Worm (Caenorhabditis elegans) whole organism, L4 larva: ENCODE results near the gene crn-5.
A peak's percentile ranks its signal among the peaks of the same experiment; 100 is the strongest.

Experiments used
- F10B5.3 ChIP-seq: sonication (generic microtip); optimal IDR thresholded peaks from 2 replicates; lab custom pipeline; 2016; ENCODE audit warnings: mild to moderate bottlenecking, missing genetic modification characterization, missing compliant biosample characterization
- T20F7.1 ChIP-seq: fragments of 200-800 bp; sonication (Bioruptor generic); optimal IDR thresholded peaks from 2 replicates; lab custom pipeline; 2018; ENCODE audit warnings: mild to moderate bottlenecking, missing genetic modification characterization, missing compliant biosample characterization
- ama-1 ChIP-seq: fragments of 150-350 bp; optimal IDR thresholded peaks from 2 replicates; lab custom pipeline; 2014; ENCODE audit warnings: inconsistent platforms, mixed read lengths
- ceh-32 ChIP-seq: sonication (generic microtip); optimal IDR thresholded peaks from 2 replicates; lab custom pipeline; 2016; ENCODE audit warnings: mild to moderate bottlenecking, missing genetic modification characterization, missing compliant biosample characterization; ENCODE audit not compliant: poor library complexity
- ceh-82 ChIP-seq: sonication (generic microtip); optimal IDR thresholded peaks from 2 replicates; lab custom pipeline; 2017; ENCODE audit warnings: missing biosample characterization, missing genetic modification characterization
- cey-2 ChIP-seq: sonication (generic microtip); optimal IDR thresholded peaks from 3 replicates; lab custom pipeline; 2017; ENCODE audit warnings: missing genetic modification characterization, mild to moderate bottlenecking, missing compliant biosample characterization, antibody characterized with exemption, borderline replicate concordance; ENCODE audit not compliant: insufficient read depth
- daf-16 ChIP-seq, 3 experiments: sonication (generic microtip); optimal IDR thresholded peaks; 2 replicates each; lab custom pipeline; 2016 to 2017; ENCODE audit warnings: missing genetic modification characterization in 3 of 3, missing genetic modification reagents in 3 of 3, mild to moderate bottlenecking in 2 of 3, missing compliant biosample characterization in 2 of 3, missing biosample characterization in 1 of 3, moderate library complexity in 1 of 3
- daf-19 ChIP-seq: fragments of 200-800 bp; sonication (Bioruptor generic); conservative IDR thresholded peaks from 2 replicates; pipeline ENCODE4 v1.3.6; 2022; ENCODE audit warnings: missing genetic modification characterization, missing compliant biosample characterization
- dmd-6 ChIP-seq: fragments of 200-800 bp; sonication (Bioruptor generic); IDR thresholded peaks from 2 replicates; pipeline ENCODE4 v1.3.6; 2022; ENCODE audit warnings: missing genetic modification reagents, missing genetic modification characterization, missing compliant biosample characterization
- dmd-9 ChIP-seq: fragments of 200-800 bp; sonication (Bioruptor generic); IDR thresholded peaks from 2 replicates; pipeline ENCODE4 v1.3.6; 2022; ENCODE audit warnings: missing genetic modification reagents, missing genetic modification characterization, missing compliant biosample characterization
- dpl-1 ChIP-seq: fragments of 150-350 bp; optimal IDR thresholded peaks from 2 replicates; lab custom pipeline; 2014; ENCODE audit warnings: missing biosample characterization, missing genetic modification reagents, missing genetic modification characterization
- dve-1 ChIP-seq: sonication (generic microtip); optimal IDR thresholded peaks from 2 replicates; lab custom pipeline; 2017; ENCODE audit warnings: antibody characterized with exemption, mild to moderate bottlenecking, missing genetic modification characterization, missing compliant biosample characterization; ENCODE audit not compliant: insufficient read depth
- egl-43 ChIP-seq: fragments of 200-800 bp; sonication (Bioruptor generic); IDR thresholded peaks from 2 replicates; pipeline ENCODE4 v1.3.6; 2022; ENCODE audit warnings: missing genetic modification reagents, missing genetic modification characterization, missing compliant biosample characterization
- fkh-10 ChIP-seq: fragments of 150-350 bp; optimal IDR thresholded peaks from 2 replicates; lab custom pipeline; 2014; ENCODE audit warnings: missing biosample characterization, missing genetic modification reagents, missing genetic modification characterization
- hif-1 ChIP-seq, 2 experiments: sonication (generic microtip); optimal IDR thresholded peaks; 2 replicates each; lab custom pipeline; 2016 to 2017; ENCODE audit warnings: missing compliant biosample characterization in 2 of 2, missing genetic modification characterization in 2 of 2, missing genetic modification reagents in 2 of 2, missing genotype in 2 of 2, mild to moderate bottlenecking in 1 of 2
- hlh-11 ChIP-seq: fragments of 200-800 bp; sonication (Bioruptor generic); optimal IDR thresholded peaks from 2 replicates; lab custom pipeline; 2018; ENCODE audit warnings: mild to moderate bottlenecking, missing genetic modification characterization, missing compliant biosample characterization
- hlh-30 ChIP-seq: sonication (generic microtip); optimal IDR thresholded peaks from 2 replicates; lab custom pipeline; 2017; ENCODE audit warnings: antibody characterized with exemption, mild to moderate bottlenecking, missing genetic modification characterization, missing compliant biosample characterization; ENCODE audit not compliant: insufficient read depth
- lin-15B ChIP-seq: fragments of 150-350 bp; sonication (generic microtip); optimal IDR thresholded peaks from 3 replicates; lab custom pipeline; 2014; ENCODE audit warnings: missing biosample characterization, missing genetic modification characterization
- lin-38 ChIP-seq: fragments of 200-800 bp; sonication (Bioruptor generic); IDR thresholded peaks from 2 replicates; pipeline ENCODE4 v1.3.6; 2022; ENCODE audit warnings: missing genetic modification reagents, missing genetic modification characterization, missing compliant biosample characterization
- lsy-2 ChIP-seq, 2 experiments: fragments of 150-350 bp in 1 of 2; sonication (generic microtip) in 1 of 2; optimal IDR thresholded peaks; 2 replicates each; lab custom pipeline; 2014 to 2017; ENCODE audit warnings: missing biosample characterization in 2 of 2, missing genetic modification characterization in 2 of 2
- madf-9 ChIP-seq: fragments of 200-800 bp; sonication (Bioruptor generic); conservative IDR thresholded peaks from 2 replicates; pipeline ENCODE4 v1.3.6; 2022; ENCODE audit warnings: missing genetic modification reagents, missing genetic modification characterization, missing compliant biosample characterization
- mdl-1 ChIP-seq, 2 experiments: fragments of 150-350 bp in 1 of 2; sonication (generic microtip) in 1 of 2; optimal IDR thresholded peaks; 2 replicates each; lab custom pipeline; 2014 to 2017; ENCODE audit warnings: missing biosample characterization in 2 of 2, missing genetic modification characterization in 2 of 2
- mep-1 ChIP-seq: fragments of 150-350 bp; sonication (generic microtip); optimal IDR thresholded peaks from 3 replicates; lab custom pipeline; 2014; ENCODE audit warnings: missing biosample characterization, missing genetic modification characterization
- mxl-3 ChIP-seq: fragments of 200-800 bp; sonication (Bioruptor generic); optimal IDR thresholded peaks from 2 replicates; lab custom pipeline; 2018; ENCODE audit warnings: mild to moderate bottlenecking, missing genetic modification characterization, missing compliant biosample characterization
- nhr-10 ChIP-seq: fragments of 150-350 bp; optimal IDR thresholded peaks from 2 replicates; lab custom pipeline; 2014; ENCODE audit warnings: missing biosample characterization, missing genetic modification characterization
- nhr-102 ChIP-seq: sonication (generic microtip); optimal IDR thresholded peaks from 2 replicates; lab custom pipeline; 2016; ENCODE audit warnings: mild to moderate bottlenecking, missing genetic modification characterization, moderate library complexity, missing compliant biosample characterization
- nhr-11 ChIP-seq: fragments of 150-350 bp; optimal IDR thresholded peaks from 2 replicates; lab custom pipeline; 2014; ENCODE audit warnings: missing biosample characterization, missing genetic modification characterization
- nhr-25 ChIP-seq: sonication (generic microtip); optimal IDR thresholded peaks from 2 replicates; lab custom pipeline; 2017; ENCODE audit warnings: missing genetic modification characterization, mild to moderate bottlenecking, missing compliant biosample characterization, antibody characterized with exemption, moderate library complexity, borderline replicate concordance; ENCODE audit not compliant: insufficient read depth
- nhr-28 ChIP-seq: fragments of 150-350 bp; optimal IDR thresholded peaks from 2 replicates; lab custom pipeline; 2014; ENCODE audit warnings: missing biosample characterization, missing genetic modification characterization
- nhr-48 ChIP-seq: sonication (generic microtip); optimal IDR thresholded peaks from 2 replicates; lab custom pipeline; 2016; ENCODE audit warnings: mild to moderate bottlenecking, missing genetic modification characterization, missing compliant biosample characterization
- nhr-77 ChIP-seq: fragments of 150-350 bp; optimal IDR thresholded peaks from 2 replicates; lab custom pipeline; 2014; ENCODE audit warnings: missing biosample characterization, missing genetic modification characterization
- pha-4 ChIP-seq, 2 experiments: fragments of 150-350 bp in 1 of 2; fragments of 200-800 bp in 1 of 2; sonication (Bioruptor generic) in 1 of 2; IDR thresholded peaks in 1 of 2; optimal IDR thresholded peaks in 1 of 2; 2 replicates each; pipeline versions ENCODE4 v1.3.6 to Lab custom; 2014 to 2022; ENCODE audit warnings: missing genetic modification characterization in 2 of 2, missing genetic modification reagents in 2 of 2, missing biosample characterization in 1 of 2, missing compliant biosample characterization in 1 of 2
- pqm-1 ChIP-seq: sonication (generic microtip); optimal IDR thresholded peaks from 2 replicates; lab custom pipeline; 2017; ENCODE audit warnings: missing biosample characterization, missing genetic modification characterization
- rbr-2 ChIP-seq: sonication (generic microtip); optimal IDR thresholded peaks from 2 replicates; lab custom pipeline; 2016; ENCODE audit warnings: missing genotype, missing genetic modification characterization, missing compliant biosample characterization
- sdz-12 ChIP-seq: fragments of 200-800 bp; sonication (Bioruptor generic); optimal IDR thresholded peaks from 2 replicates; lab custom pipeline; 2018; ENCODE audit warnings: mild to moderate bottlenecking, missing genetic modification characterization, missing compliant biosample characterization
- snpc-1.2 ChIP-seq: fragments of 200-800 bp; sonication (Bioruptor generic); IDR thresholded peaks from 2 replicates; pipeline ENCODE4 v1.3.6; 2022; ENCODE audit warnings: missing genetic modification reagents, missing genetic modification characterization, missing compliant biosample characterization
- snpc-4 ChIP-seq: fragments of 150-350 bp; optimal IDR thresholded peaks from 2 replicates; lab custom pipeline; 2014; ENCODE audit warnings: missing biosample characterization, missing genetic modification characterization
- spr-1 ChIP-seq: sonication (generic microtip); optimal IDR thresholded peaks from 2 replicates; lab custom pipeline; 2016; ENCODE audit warnings: mild to moderate bottlenecking, missing genetic modification characterization, missing compliant biosample characterization
- spr-3 ChIP-seq: fragments of 200-800 bp; sonication (Bioruptor generic); optimal IDR thresholded peaks from 2 replicates; lab custom pipeline; 2018; ENCODE audit warnings: mild to moderate bottlenecking, missing genetic modification characterization, missing compliant biosample characterization
- tra-1 ChIP-seq: fragments of 200-800 bp; sonication (Bioruptor generic); IDR thresholded peaks from 2 replicates; pipeline ENCODE4 v1.3.6; 2022; ENCODE audit warnings: missing genetic modification reagents, missing genetic modification characterization, missing compliant biosample characterization
- unc-39 ChIP-seq: sonication (generic microtip); optimal IDR thresholded peaks from 2 replicates; lab custom pipeline; 2017; ENCODE audit warnings: missing biosample characterization, missing genetic modification characterization
- unc-62 ChIP-seq, 3 experiments: fragments of 150-350 bp in 1 of 3; sonication (generic microtip); optimal IDR thresholded peaks in 2 of 3; peaks in 1 of 3; 1 replicate in 1 of 3; 2 replicates in 2 of 3; lab custom pipeline; 2014 to 2017; ENCODE audit warnings: missing biosample characterization in 3 of 3, missing genetic modification characterization in 3 of 3, missing genetic modification reagents in 3 of 3, missing genotype in 1 of 3
- zag-1 ChIP-seq: fragments of 150-350 bp; optimal IDR thresholded peaks from 2 replicates; lab custom pipeline; 2014; ENCODE audit warnings: missing biosample characterization, missing genetic modification characterization
- zip-2 ChIP-seq: fragments of 150-350 bp; optimal IDR thresholded peaks from 2 replicates; lab custom pipeline; 2014; ENCODE audit warnings: missing biosample characterization, missing genetic modification characterization

Gene crn-5

ce11 chrII:10556550-10557205 lies 35.9 kb upstream of the crn-5 start (continued):
- peak; percentile 54; the same call in 1 of the 2 replicates for TF ChIP-seq egl-43 (GFP tag; lab: Robert Waterston, UW)
- TF ChIP-seq rbr-2 (tag; lab: Kevin White, UChicago), result no peak
- TF ChIP-seq dmd-6 (GFP tag; lab: Robert Waterston, UW), result peak; percentile 67; the same call in 1 of the 2 replicates

ce11 chrII:10557206-10557574 lies 35.4 kb upstream of the crn-5 start:
- no peak for TF ChIP-seq unc-39 (tag; lab: Kevin White, UChicago)
- peak in 1 of 2 experiments; percentile 68 for TF ChIP-seq mdl-1 (tag; optimal IDR thresholded peaks at IDR 0.05; lab: Kevin White, UChicago)
- peak; percentile 6 for TF ChIP-seq nhr-25
- peak; percentile 40 for TF ChIP-seq T20F7.1
- no peak for TF ChIP-seq sdz-12 (GFP tag; lab: Kevin White, UChicago)
- TF ChIP-seq mxl-3 (GFP tag; lab: Kevin White, UChicago), result peak; percentile 2
- no peak for TF ChIP-seq ceh-82 (tag; lab: Kevin White, UChicago)
- no peak for TF ChIP-seq snpc-1.2 (GFP tag; lab: Robert Waterston, UW)
- no peak for TF ChIP-seq fkh-10 (GFP tag; lab: Kevin White, UChicago)
- TF ChIP-seq hlh-30 (tag; lab: Kevin White, UChicago), result peak; percentile 94
- TF ChIP-seq dmd-9 (GFP tag; lab: Robert Waterston, UW), result no peak
- no peak for TF ChIP-seq spr-3
- no peak for TF ChIP-seq nhr-102 (tag; lab: Kevin White, UChicago)
- peak; percentile 87 for TF ChIP-seq nhr-28
- TF ChIP-seq lin-15B (tag; lab: Kevin White, UChicago), result no peak
- no peak for TF ChIP-seq dpl-1 (GFP tag; lab: Kevin White, UChicago)
- no peak for TF ChIP-seq zag-1 (tag; lab: Kevin White, UChicago)
- peak; percentile 26 for TF ChIP-seq pqm-1 (tag; lab: Kevin White, UChicago)
- TF ChIP-seq hif-1 (tag; optimal IDR thresholded peaks at IDR 0.05; lab: Kevin White, UChicago), result peak in 1 of 2 experiments; percentile 3
- no peak for TF ChIP-seq nhr-10
- TF ChIP-seq snpc-4 (tag; lab: Kevin White, UChicago), result no peak
- TF ChIP-seq nhr-11 (tag; lab: Kevin White, UChicago), result peak; percentile 29
- peak; percentile 38 for TF ChIP-seq cey-2
- peak in 1 of 2 experiments; percentile 57 for TF ChIP-seq lsy-2 (tag; optimal IDR thresholded peaks at IDR 0.05; lab: Kevin White, UChicago)
- peak; percentile 53 for TF ChIP-seq hlh-11 (tag; lab: Kevin White, UChicago)
- no peak for TF ChIP-seq pha-4 (GFP tag; IDR thresholded peaks at IDR 0.05; lab: Robert Waterston, UW)
- no peak for TF ChIP-seq pha-4 (tag; optimal IDR thresholded peaks at IDR 0.05; lab: Kevin White, UChicago)
- TF ChIP-seq spr-1 (tag; lab: Kevin White, UChicago), result no peak
- no peak for TF ChIP-seq F10B5.3 (tag; lab: Kevin White, UChicago)
- peak; percentile 66 for TF ChIP-seq mep-1
- no peak for TF ChIP-seq daf-19 (GFP tag; lab: Robert Waterston, UW)
- no peak for TF ChIP-seq zip-2 (tag; lab: Kevin White, UChicago)
- TF ChIP-seq tra-1 (GFP tag; lab: Robert Waterston, UW), result 0 out of 2 replicates have a peak, but pooled peaks have one; percentile 2
- peak; percentile 25 for TF ChIP-seq nhr-77 (tag; lab: Kevin White, UChicago)
- TF ChIP-seq unc-62 (GFP tag; optimal IDR thresholded peaks at IDR 0.05 in 1 of 2; lab: Kevin White, UChicago), result peak in 1 of 2 experiments; percentile 70
- no peak for TF ChIP-seq unc-62 (tag; optimal IDR thresholded peaks at IDR 0.05; lab: Kevin White, UChicago)
- TF ChIP-seq daf-16 (GFP tag; optimal IDR thresholded peaks at IDR 0.05; lab: Kevin White, UChicago), result no peak
- TF ChIP-seq daf-16 (tag; optimal IDR thresholded peaks at IDR 0.05; lab: Kevin White, UChicago), result peak; percentile 95
- peak; percentile 0 for TF ChIP-seq nhr-48 (tag; lab: Kevin White, UChicago)
- peak; percentile 85 for TF ChIP-seq dve-1
- no peak for TF ChIP-seq ama-1 (lab: Kevin White, UChicago)
- no peak for TF ChIP-seq lin-38
- TF ChIP-seq madf-9, result no peak
- no peak for TF ChIP-seq ceh-32
